Fruit fly (Drosophila melanogaster) whole organism, pupa: ENCODE results near the gene COX5B.

Source experiments
- CG13204 ChIP-seq: fragments of 200-800 bp; sonication (Bioruptor generic); optimal IDR thresholded peaks from 2 replicates; lab custom pipeline; 2018; ENCODE audit warnings: missing biosample characterization, mild to moderate bottlenecking, missing genetic modification characterization, moderate library complexity
- CG14655 ChIP-seq: fragments of 200-800 bp; sonication (Bioruptor generic); optimal IDR thresholded peaks from 3 replicates; lab custom pipeline; 2017; ENCODE audit warnings: mild to moderate bottlenecking, missing biosample characterization, missing genetic modification reagents, missing genetic modification characterization
- CG17806 ChIP-seq: fragments of 200-800 bp; sonication (Bioruptor generic); optimal IDR thresholded peaks from 2 replicates; lab custom pipeline; 2018; ENCODE audit warnings: missing biosample characterization, mild to moderate bottlenecking, missing genetic modification characterization, moderate library complexity
- CG32121 ChIP-seq: fragments of 200-800 bp; sonication (Bioruptor generic); IDR thresholded peaks from 2 replicates; pipeline ENCODE4 v1.3.6; 2022; ENCODE audit warnings: missing biosample characterization, missing genetic modification characterization
- CG34367 ChIP-seq: fragments of 200-800 bp; sonication (Bioruptor generic); optimal IDR thresholded peaks from 2 replicates; lab custom pipeline; 2018; ENCODE audit warnings: missing biosample characterization, mild to moderate bottlenecking, missing genetic modification characterization
- CG4496 ChIP-seq: fragments of 200-800 bp; sonication (Bioruptor generic); IDR thresholded peaks from 3 replicates; pipeline ENCODE4 v1.3.6; 2022; ENCODE audit warnings: missing biosample characterization, missing genetic modification characterization
- CG8159 ChIP-seq: fragments of 200-800 bp; sonication (Bioruptor generic); optimal IDR thresholded peaks from 3 replicates; lab custom pipeline; 2018; ENCODE audit warnings: missing biosample characterization, mild to moderate bottlenecking, missing genetic modification characterization, moderate library complexity
- CG8301 ChIP-seq: fragments of 200-800 bp; sonication (Bioruptor generic); optimal IDR thresholded peaks from 2 replicates; lab custom pipeline; 2018; ENCODE audit warnings: missing biosample characterization, mild to moderate bottlenecking, missing genetic modification characterization
- EcR ChIP-seq: fragments of 200-800 bp; sonication (Bioruptor generic); optimal IDR thresholded peaks from 3 replicates; lab custom pipeline; 2019; ENCODE audit warnings: missing biosample characterization, missing genetic modification characterization, mild to moderate bottlenecking, moderate library complexity, missing genetic modification reagents
- Ets98B ChIP-seq: fragments of 200-800 bp; sonication (Bioruptor generic); IDR thresholded peaks from 2 replicates; pipeline ENCODE4 v1.3.6; 2022; ENCODE audit warnings: missing biosample characterization, missing genetic modification characterization
- Pif1A ChIP-seq: fragments of 200-800 bp; sonication (Bioruptor generic); optimal IDR thresholded peaks from 3 replicates; lab custom pipeline; 2016; ENCODE audit warnings: missing biosample characterization, missing genetic modification characterization
- fd96Ca ChIP-seq: fragments of 200-800 bp; sonication (Bioruptor generic); IDR thresholded peaks from 3 replicates; pipeline ENCODE4 v1.3.6; 2022; ENCODE audit warnings: missing biosample characterization, missing genetic modification characterization
- rn ChIP-seq: fragments of 200-800 bp; sonication (Bioruptor generic); IDR thresholded peaks from 2 replicates; pipeline ENCODE4 v1.3.6; 2022; ENCODE audit warnings: missing biosample characterization, missing genetic modification characterization

dm6 chr2L:6539623-6540381, 17.8 kb upstream of the COX5B start:
- TF ChIP-seq CG17806 (tag; lab: Kevin White, UChicago) (no peak), CG8159 (tag; lab: Kevin White, UChicago) (no peak), CG8301 (tag; lab: Kevin White, UChicago) (no peak), CG14655 (GFP tag; lab: Kevin White, UChicago) (no peak), EcR (GFP tag; lab: Kevin White, UChicago) (no peak), CG4496 (GFP tag; lab: Robert Waterston, UW) (no peak), CG34367 (tag; lab: Kevin White, UChicago) (no peak), CG32121 (GFP tag; lab: Robert Waterston, UW) (no peak), CG13204 (GFP tag; lab: Kevin White, UChicago) (no peak), rn (GFP tag; lab: Robert Waterston, UW) (no peak), fd96Ca (GFP tag; lab: Robert Waterston, UW) (no peak), Ets98B (GFP tag; lab: Robert Waterston, UW) (no peak), Pif1A (GFP tag; lab: Kevin White, UChicago) (no peak)
